Fruit fly (Drosophila melanogaster) whole organism, prepupa: ENCODE measurements around the gene Ance.

Source experiments
- CG6854 ChIP-seq: fragments of 200-800 bp; sonication (Bioruptor generic); optimal IDR thresholded peaks from 2 replicates; lab custom pipeline; 2017; ENCODE audit warnings: missing biosample characterization, mild to moderate bottlenecking, missing genetic modification characterization
- Met ChIP-seq: fragments of 200-800 bp; sonication (Bioruptor generic); optimal IDR thresholded peaks from 3 replicates; lab custom pipeline; 2016; ENCODE audit warnings: missing biosample characterization, missing genetic modification characterization
- Sox102F ChIP-seq: fragments of 200-800 bp; sonication (Bioruptor generic); optimal IDR thresholded peaks from 2 replicates; lab custom pipeline; 2016; ENCODE audit warnings: missing biosample characterization, mild to moderate bottlenecking, missing genetic modification characterization
- eg ChIP-seq: fragments of 200-800 bp; sonication (Bioruptor generic); IDR thresholded peaks from 3 replicates; pipeline ENCODE4 v1.3.6; 2022; ENCODE audit warnings: missing biosample characterization, missing genetic modification characterization

DNA sequence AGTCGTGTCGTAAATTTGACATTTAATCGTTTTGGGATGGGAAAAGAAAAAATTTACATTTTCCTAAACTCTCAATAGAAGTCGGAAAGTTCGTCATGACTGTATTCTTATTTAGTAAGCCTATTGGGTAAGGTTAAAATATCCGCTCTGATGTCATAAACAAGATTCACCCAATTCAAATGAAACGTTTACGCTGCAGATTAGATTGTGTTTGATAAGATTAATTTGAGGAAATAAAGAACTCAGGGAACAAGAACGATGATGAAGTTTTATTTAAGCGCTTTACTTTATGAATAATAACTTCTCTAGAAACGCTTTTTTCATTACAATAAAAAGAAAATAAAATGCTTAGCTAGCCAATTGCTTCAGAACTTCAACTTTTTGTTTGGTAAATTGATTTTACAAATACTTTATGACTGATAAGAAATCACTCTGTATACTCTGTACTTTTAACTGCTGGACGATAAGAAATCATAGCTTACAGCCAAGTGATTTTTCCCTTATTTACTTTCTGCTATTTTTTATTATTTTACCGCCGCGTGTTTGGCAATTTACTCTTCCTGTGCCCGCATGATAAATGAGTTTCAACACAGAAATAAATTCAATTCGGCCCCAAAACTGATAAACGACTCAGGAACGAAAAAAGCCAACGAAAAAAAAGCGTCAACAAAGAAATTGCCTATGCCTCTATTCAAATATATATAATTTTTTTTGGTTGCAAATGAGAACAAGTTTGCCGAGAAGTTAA, 18.9 kb upstream of the Ance start:
- TF ChIP-seq Sox102F (GFP tag; lab: Kevin White, UChicago) (no peak), Met (no peak), eg (no peak), CG6854 (GFP tag; lab: Kevin White, UChicago) (peak; percentile 58)
